Fruit fly (Drosophila melanogaster) Kc167 (cell line): ENCODE measurements around the gene CG15435.

Experiments
- Myc ChIP-seq: fragments of >200 bp; optimal IDR thresholded peaks from 2 replicates; lab custom pipeline; 2017; ENCODE audit warnings: missing external identifiers
- Sin3A ChIP-seq: fragments of >200 bp; optimal IDR thresholded peaks from 2 replicates; lab custom pipeline; 2018; ENCODE audit warnings: missing external identifiers
- h ChIP-seq: fragments of >200 bp; optimal IDR thresholded peaks from 3 replicates; lab custom pipeline; 2018; ENCODE audit warnings: missing external identifiers
- psq ChIP-seq: fragments of >200 bp; optimal IDR thresholded peaks from 2 replicates; lab custom pipeline; 2017; ENCODE audit warnings: missing external identifiers

DNA sequence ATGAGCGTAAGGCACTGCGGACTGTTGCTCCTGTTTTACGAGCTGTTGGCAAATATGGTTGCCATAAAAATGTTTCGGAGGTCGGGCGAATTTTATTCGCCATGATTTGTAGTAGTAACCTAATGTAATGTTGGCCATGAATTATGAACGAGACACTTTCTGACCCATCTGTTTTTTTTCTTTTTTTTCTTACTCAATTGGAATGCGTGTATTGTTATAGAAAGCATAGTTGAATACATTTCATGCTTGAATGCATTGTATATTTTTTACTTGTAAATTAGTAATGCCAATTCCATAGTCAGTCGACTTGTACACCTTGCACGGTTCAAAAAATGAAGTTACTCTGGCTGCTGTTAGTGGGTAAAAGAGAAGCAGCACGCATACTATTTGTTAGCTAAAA is 22.0 kb upstream of the CG15435 start, which contains the start of gene CG43056:
- TF ChIP-seq Sin3A (lab: Kevin White, UChicago): no peak
- no peak for TF ChIP-seq psq (lab: Kevin White, UChicago)
- no peak for TF ChIP-seq Myc
- TF ChIP-seq h: no peak
